Worm (Caenorhabditis elegans) whole organism, early embryonic: ENCODE measurements around the gene M28.10.

Experiments used
- F13C5.2 ChIP-seq: sonication (generic microtip); optimal IDR thresholded peaks from 2 replicates; lab custom pipeline; 2017; ENCODE audit warnings: mild to moderate bottlenecking, missing genetic modification characterization, inconsistent platforms, missing compliant biosample characterization
- ama-1 ChIP-seq: fragments of 150-350 bp; optimal IDR thresholded peaks from 2 replicates; lab custom pipeline; 2014
- ceh-13 ChIP-seq: fragments of 200-800 bp; sonication (Bioruptor generic); optimal IDR thresholded peaks from 2 replicates; lab custom pipeline; 2018; ENCODE audit warnings: mild to moderate bottlenecking, missing genetic modification characterization, missing compliant biosample characterization
- ceh-36 ChIP-seq: sonication (generic microtip); optimal IDR thresholded peaks from 2 replicates; lab custom pipeline; 2016; ENCODE audit warnings: missing genetic modification characterization, inconsistent platforms, missing compliant biosample characterization
- ets-7 ChIP-seq: sonication (generic microtip); optimal IDR thresholded peaks from 2 replicates; lab custom pipeline; 2016; ENCODE audit warnings: missing genotype, missing genetic modification characterization, missing compliant biosample characterization
- flt-1 ChIP-seq: fragments of 200-800 bp; sonication (Bioruptor generic); IDR thresholded peaks from 2 replicates; pipeline ENCODE4 v1.3.6; 2022; ENCODE audit warnings: missing genetic modification characterization, missing compliant biosample characterization
- hmbx-1 ChIP-seq: sonication (generic microtip); optimal IDR thresholded peaks from 2 replicates; lab custom pipeline; 2016; ENCODE audit warnings: mild to moderate bottlenecking, missing genetic modification characterization, missing compliant biosample characterization
- hmg-4 ChIP-seq: fragments of 200-800 bp; sonication (Bioruptor generic); optimal IDR thresholded peaks from 2 replicates; lab custom pipeline; 2018; ENCODE audit warnings: mild to moderate bottlenecking, missing genetic modification characterization, missing compliant biosample characterization
- hnd-1 ChIP-seq: sonication (generic microtip); optimal IDR thresholded peaks from 2 replicates; lab custom pipeline; 2016; ENCODE audit warnings: missing genetic modification characterization, missing compliant biosample characterization
- sea-1 ChIP-seq: fragments of 200-800 bp; sonication (Bioruptor generic); conservative IDR thresholded peaks from 2 replicates; pipeline ENCODE4 v1.3.6; 2022; ENCODE audit warnings: missing genetic modification characterization, missing compliant biosample characterization
- tbx-37 ChIP-seq: fragments of 200-800 bp; sonication (Bioruptor generic); conservative IDR thresholded peaks from 2 replicates; pipeline ENCODE4 v1.3.6; 2022; ENCODE audit warnings: missing genetic modification reagents, missing genetic modification characterization, missing compliant biosample characterization
- tra-4 ChIP-seq: sonication (generic microtip); optimal IDR thresholded peaks from 2 replicates; lab custom pipeline; 2017; ENCODE audit warnings: missing genetic modification characterization, missing compliant biosample characterization

DNA sequence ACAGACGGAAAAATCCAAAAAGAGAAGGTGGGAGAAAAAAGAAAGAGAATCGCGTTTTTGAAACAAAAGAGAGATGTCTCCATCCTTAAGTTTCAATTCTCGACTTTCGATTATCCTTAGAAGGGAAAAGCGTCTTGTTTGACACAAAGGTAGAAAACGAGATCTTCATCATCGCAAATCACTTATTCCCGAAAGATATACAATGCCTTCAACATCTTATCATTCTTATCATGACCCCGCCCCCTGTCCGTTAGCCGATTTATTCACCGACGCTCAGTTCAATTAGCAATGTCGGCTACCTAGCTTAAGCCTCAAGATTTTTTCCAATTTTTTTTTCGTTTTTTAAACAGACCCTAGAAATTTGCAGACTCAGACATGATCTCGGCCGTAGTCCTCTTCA is 48.3 kb upstream of the M28.10 start, which contains the start of gene C14A4.9:
- TF ChIP-seq sea-1 (GFP tag; lab: Robert Waterston, UW) (no peak), hmg-4 (GFP tag; lab: Kevin White, UChicago) (no peak), F13C5.2 (tag; lab: Kevin White, UChicago) (no peak), ama-1 (lab: Kevin White, UChicago) (no peak), ceh-36 (tag; lab: Kevin White, UChicago) (no peak), hnd-1 (tag; lab: Kevin White, UChicago) (no peak), hmbx-1 (tag; lab: Kevin White, UChicago) (no peak), ceh-13 (GFP tag; lab: Kevin White, UChicago) (no peak), tra-4 (tag; lab: Kevin White, UChicago) (no peak), flt-1 (GFP tag; lab: Robert Waterston, UW) (no peak), tbx-37 (no peak), ets-7 (tag; lab: Kevin White, UChicago) (no peak)
